Worm (Caenorhabditis elegans): ENCODE measurements around the gene srw-24.

DNA sequence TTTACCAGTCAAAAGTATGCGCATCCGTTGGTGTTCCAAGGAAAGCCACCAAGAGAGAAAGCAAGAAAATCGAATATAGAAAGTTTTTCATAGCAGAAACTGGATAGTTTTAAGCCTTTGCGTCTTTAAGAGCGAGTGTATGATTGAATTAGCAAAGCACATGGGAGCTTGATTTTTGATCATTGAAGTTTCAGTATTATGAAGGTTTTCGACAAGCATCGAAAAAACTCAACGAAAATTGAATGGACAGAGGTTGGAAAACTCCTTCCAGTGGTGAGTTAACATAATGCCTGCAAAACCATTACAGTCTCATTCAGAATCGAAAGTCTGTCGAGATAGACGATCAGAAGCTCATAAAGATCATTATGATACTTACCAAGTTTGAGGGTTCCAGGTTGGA lies 29.9 kb upstream of the srw-24 start, which contains the start of gene Y75B12B.13:
- no peak for TF ChIP-seq ceh-82 (tag; optimal IDR thresholded peaks at IDR 0.05)
- no peak for TF ChIP-seq blmp-1 (tag; optimal IDR thresholded peaks at IDR 0.05; ENCODE audit: insufficient read depth)
- TF ChIP-seq crh-2 (tag; optimal IDR thresholded peaks at IDR 0.05), result no peak
- TF ChIP-seq lin-13 (GFP tag; optimal IDR thresholded peaks at IDR 0.05), result no peak
- TF ChIP-seq ZK546.5 (tag; optimal IDR thresholded peaks at IDR 0.05), result no peak
- TF ChIP-seq mbf-1 (tag; optimal IDR thresholded peaks at IDR 0.05), result no peak
- no peak for TF ChIP-seq ceh-16 (tag; optimal IDR thresholded peaks at IDR 0.05)
- TF ChIP-seq elt-1 (tag; optimal IDR thresholded peaks at IDR 0.05), result no peak
- no peak for TF ChIP-seq peb-1 (tag; optimal IDR thresholded peaks at IDR 0.05)
- no peak for TF ChIP-seq skn-1 (tag; optimal IDR thresholded peaks at IDR 0.05)
- TF ChIP-seq ztf-11 (tag; optimal IDR thresholded peaks at IDR 0.05), result no peak
- no peak for TF ChIP-seq nhr-11 (tag; optimal IDR thresholded peaks at IDR 0.05)

Measured in whole organism, L2 larva.